Fruit fly (Drosophila melanogaster) whole organism, embryonic: ENCODE data around the gene Spase25.

Experiments
- Atf3 ChIP-seq: fragments of 200-800 bp; sonication (Bioruptor generic); optimal IDR thresholded peaks from 3 replicates; lab custom pipeline; 2016; ENCODE audit warnings: missing biosample characterization, missing genetic modification characterization
- B-H2 ChIP-seq: fragments of 200-800 bp; sonication (Bioruptor generic); optimal IDR thresholded peaks from 2 replicates; lab custom pipeline; 2018; ENCODE audit warnings: missing biosample characterization, mild to moderate bottlenecking, missing genetic modification characterization
- CG1024 ChIP-seq: fragments of 200-800 bp; sonication (Bioruptor generic); IDR thresholded peaks from 2 replicates; pipeline ENCODE4 v1.3.6; 2022; ENCODE audit warnings: missing biosample characterization, missing genetic modification characterization
- CG10959 ChIP-seq: fragments of 200-800 bp; sonication (Bioruptor generic); IDR thresholded peaks from 2 replicates; pipeline ENCODE4 v1.3.6; 2022; ENCODE audit warnings: missing biosample characterization, missing genetic modification characterization
- CG11504 ChIP-seq: fragments of 200-800 bp; sonication (Bioruptor generic); optimal IDR thresholded peaks from 3 replicates; lab custom pipeline; 2019; ENCODE audit warnings: missing biosample characterization, mild to moderate bottlenecking, missing genetic modification characterization, moderate library complexity
- CG13624 ChIP-seq: fragments of 200-800 bp; sonication (Bioruptor generic); optimal IDR thresholded peaks from 2 replicates; lab custom pipeline; 2016; ENCODE audit warnings: missing biosample characterization, missing genetic modification characterization
- CG16815 ChIP-seq: fragments of 200-800 bp; sonication (Bioruptor generic); optimal IDR thresholded peaks from 3 replicates; lab custom pipeline; 2017; ENCODE audit warnings: missing biosample characterization, mild to moderate bottlenecking, missing genetic modification characterization
- CG16863 ChIP-seq: fragments of 200-800 bp; sonication (Bioruptor generic); optimal IDR thresholded peaks from 3 replicates; lab custom pipeline; 2016; ENCODE audit warnings: missing biosample characterization, missing genetic modification characterization
- CG17361 ChIP-seq: fragments of 200-800 bp; sonication (Bioruptor generic); IDR thresholded peaks from 3 replicates; pipeline ENCODE4 v1.3.6; 2022; ENCODE audit warnings: missing biosample characterization, missing genetic modification characterization
- CG17568 ChIP-seq: fragments of 200-800 bp; sonication (Bioruptor generic); optimal IDR thresholded peaks from 2 replicates; lab custom pipeline; 2018; ENCODE audit warnings: missing biosample characterization, mild to moderate bottlenecking, missing genetic modification characterization, moderate library complexity
- CG18011 ChIP-seq: fragments of 200-800 bp; sonication (Bioruptor generic); optimal IDR thresholded peaks from 2 replicates; lab custom pipeline; 2017; ENCODE audit warnings: missing biosample characterization, missing genetic modification characterization, mild to moderate bottlenecking, moderate library complexity, missing genotype
- CG18262 ChIP-seq: fragments of 200-800 bp; optimal IDR thresholded peaks from 3 replicates; lab custom pipeline; 2019; ENCODE audit warnings: missing biosample characterization, mild to moderate bottlenecking, missing genetic modification characterization, moderate library complexity
- CG18599 ChIP-seq: fragments of 200-800 bp; sonication (Bioruptor generic); optimal IDR thresholded peaks from 3 replicates; lab custom pipeline; 2017; ENCODE audit warnings: missing biosample characterization, missing genetic modification characterization, mild to moderate bottlenecking, moderate library complexity, missing genetic modification reagents
- CG2199 ChIP-seq: fragments of 200-800 bp; sonication (Bioruptor generic); IDR thresholded peaks from 3 replicates; pipeline ENCODE4 v1.3.6; 2022; ENCODE audit warnings: missing biosample characterization, missing genetic modification characterization
- CG32532 ChIP-seq: fragments of 200-800 bp; sonication (Bioruptor generic); IDR thresholded peaks from 2 replicates; pipeline ENCODE4 v1.3.6; 2022; ENCODE audit warnings: missing biosample characterization, missing genetic modification characterization
- CG34422 ChIP-seq: fragments of 200-800 bp; sonication (Bioruptor generic); IDR thresholded peaks from 3 replicates; pipeline ENCODE4 v1.3.6; 2022; ENCODE audit warnings: missing biosample characterization, missing genetic modification characterization
- CG6654 ChIP-seq: fragments of 200-800 bp; sonication (Bioruptor generic); optimal IDR thresholded peaks from 2 replicates; lab custom pipeline; 2017; ENCODE audit warnings: missing biosample characterization, mild to moderate bottlenecking, missing genetic modification characterization
- CG7271 ChIP-seq: fragments of 200-800 bp; sonication (Bioruptor generic); optimal IDR thresholded peaks from 2 replicates; lab custom pipeline; 2018; ENCODE audit warnings: missing biosample characterization, mild to moderate bottlenecking, missing genetic modification characterization, moderate library complexity
- CG7839 ChIP-seq: fragments of 200-800 bp; sonication (Bioruptor generic); optimal IDR thresholded peaks from 3 replicates; lab custom pipeline; 2018; ENCODE audit warnings: missing biosample characterization, mild to moderate bottlenecking, missing genetic modification characterization, moderate library complexity
- CG8765 ChIP-seq: fragments of 200-800 bp; sonication (Bioruptor generic); IDR thresholded peaks from 2 replicates; pipeline ENCODE4 v1.3.6; 2022; ENCODE audit warnings: missing biosample characterization, missing genetic modification characterization
- CkIIα-i1 ChIP-seq: fragments of 200-800 bp; sonication (Bioruptor generic); IDR thresholded peaks from 2 replicates; pipeline ENCODE4 v1.3.6; 2022; ENCODE audit warnings: missing biosample characterization, missing genetic modification characterization
- Dll ChIP-seq: fragments of 200-800 bp; sonication (Bioruptor generic); IDR thresholded peaks from 4 replicates; pipeline ENCODE4 v1.3.6; 2022; ENCODE audit warnings: missing biosample characterization, missing genetic modification characterization; ENCODE audit not compliant: partially characterized antibody
- Dp ChIP-seq: fragments of 200-800 bp; sonication (Bioruptor generic); optimal IDR thresholded peaks from 2 replicates; lab custom pipeline; 2018; ENCODE audit warnings: missing biosample characterization, mild to moderate bottlenecking, missing genetic modification characterization, moderate library complexity
- Jarid2 ChIP-seq: fragments of 200-800 bp; sonication (Bioruptor generic); optimal IDR thresholded peaks from 3 replicates; lab custom pipeline; 2017; ENCODE audit warnings: mild to moderate bottlenecking, missing biosample characterization, missing genetic modification reagents, missing genetic modification characterization
- Lim3 ChIP-seq: fragments of 200-800 bp; sonication (Bioruptor generic); IDR thresholded peaks from 2 replicates; pipeline ENCODE4 v1.3.6; 2022; ENCODE audit warnings: missing biosample characterization, missing genetic modification characterization
- MBD-R2 ChIP-seq: fragments of 200-800 bp; sonication (Bioruptor generic); IDR thresholded peaks from 2 replicates; pipeline ENCODE4 v1.3.6; 2022; ENCODE audit warnings: missing biosample characterization, missing genetic modification characterization
- NfI ChIP-seq: fragments of 200-800 bp; sonication (Bioruptor generic); optimal IDR thresholded peaks from 3 replicates; lab custom pipeline; 2018; ENCODE audit warnings: missing biosample characterization, mild to moderate bottlenecking, missing genetic modification characterization, moderate library complexity
- Poxn ChIP-seq: fragments of 200-800 bp; sonication (Bioruptor generic); IDR thresholded peaks from 2 replicates; pipeline ENCODE4 v1.3.6; 2022; ENCODE audit warnings: missing biosample characterization, missing genetic modification characterization
- Ptx1 ChIP-seq: fragments of 200-800 bp; sonication (Bioruptor generic); IDR thresholded peaks from 2 replicates; pipeline ENCODE4 v1.3.6; 2022; ENCODE audit warnings: missing biosample characterization, missing genetic modification characterization
- Taf1 ChIP-seq: fragments of 200-800 bp; sonication (Bioruptor generic); IDR thresholded peaks from 2 replicates; pipeline ENCODE4 v1.3.6; 2022; ENCODE audit warnings: missing biosample characterization, missing genetic modification characterization
- aop ChIP-seq: fragments of 200-800 bp; sonication (Bioruptor generic); IDR thresholded peaks from 2 replicates; pipeline ENCODE4 v1.3.6; 2022; ENCODE audit warnings: missing biosample characterization, missing genetic modification characterization
- cg ChIP-seq: fragments of 200-800 bp; sonication (Bioruptor generic); optimal IDR thresholded peaks from 3 replicates; lab custom pipeline; 2019; ENCODE audit warnings: missing biosample characterization, mild to moderate bottlenecking, missing genetic modification characterization, moderate library complexity
- dmrt11E ChIP-seq: fragments of 200-800 bp; sonication (Bioruptor generic); optimal IDR thresholded peaks from 3 replicates; lab custom pipeline; 2018; ENCODE audit warnings: missing biosample characterization, mild to moderate bottlenecking, missing genetic modification characterization, moderate library complexity
- emc ChIP-seq: fragments of 200-800 bp; sonication (Bioruptor generic); optimal IDR thresholded peaks from 2 replicates; lab custom pipeline; 2016; ENCODE audit warnings: missing biosample characterization, missing genetic modification characterization
- en ChIP-seq: fragments of 200-800 bp; sonication (Bioruptor generic); optimal IDR thresholded peaks from 2 replicates; lab custom pipeline; 2016; ENCODE audit warnings: missing biosample characterization, missing genetic modification characterization
- esg ChIP-seq: fragments of 200-800 bp; sonication (Bioruptor generic); conservative IDR thresholded peaks from 2 replicates; pipeline ENCODE4 v1.3.6; 2022; ENCODE audit warnings: missing biosample characterization, missing genetic modification characterization
- fd102C ChIP-seq: fragments of 200-800 bp; sonication (Bioruptor generic); optimal IDR thresholded peaks from 2 replicates; lab custom pipeline; 2018; ENCODE audit warnings: missing biosample characterization, mild to moderate bottlenecking, missing genetic modification characterization, moderate library complexity
- gcm ChIP-seq: fragments of 200-800 bp; sonication (Bioruptor generic); optimal IDR thresholded peaks from 2 replicates; lab custom pipeline; 2019; ENCODE audit warnings: missing biosample characterization, mild to moderate bottlenecking, missing genetic modification characterization, moderate library complexity
- ind ChIP-seq: fragments of 200-800 bp; sonication (Bioruptor generic); optimal IDR thresholded peaks from 3 replicates; lab custom pipeline; 2016; ENCODE audit warnings: missing biosample characterization, missing genetic modification characterization
- ken ChIP-seq: fragments of 200-800 bp; sonication (Bioruptor generic); IDR thresholded peaks from 3 replicates; pipeline ENCODE4 v1.3.6; 2022; ENCODE audit warnings: missing biosample characterization, missing genetic modification characterization
- pfk ChIP-seq: fragments of 200-800 bp; sonication (Bioruptor generic); optimal IDR thresholded peaks from 2 replicates; lab custom pipeline; 2018; ENCODE audit warnings: missing biosample characterization, mild to moderate bottlenecking, missing genetic modification characterization, moderate library complexity
- prd ChIP-seq, 3 experiments: fragments of >200 bp in 2 of 3; fragments of 200-800 bp in 1 of 3; sonication (Bioruptor generic) in 1 of 3; optimal IDR thresholded peaks in 2 of 3; IDR thresholded peaks in 1 of 3; 2 replicates in 2 of 3; 3 replicates in 1 of 3; pipeline versions ENCODE4 v1.3.6 to Lab custom; 2017 to 2022; ENCODE audit warnings: missing biosample characterization in 1 of 3, missing genetic modification characterization in 1 of 3
- pros ChIP-seq: fragments of 200-800 bp; sonication (Bioruptor generic); optimal IDR thresholded peaks from 3 replicates; lab custom pipeline; 2019; ENCODE audit warnings: missing biosample characterization, mild to moderate bottlenecking, missing genetic modification characterization, moderate library complexity
- so ChIP-seq: fragments of 200-800 bp; sonication (Bioruptor generic); IDR thresholded peaks from 3 replicates; pipeline ENCODE4 v1.3.6; 2022; ENCODE audit warnings: missing biosample characterization, missing genetic modification characterization
- sr ChIP-seq: fragments of 200-800 bp; sonication (Bioruptor generic); IDR thresholded peaks from 3 replicates; pipeline ENCODE4 v1.3.6; 2022; ENCODE audit warnings: missing biosample characterization, missing genetic modification characterization
- toy ChIP-seq: fragments of 200-800 bp; sonication (Bioruptor generic); IDR thresholded peaks from 2 replicates; pipeline ENCODE4 v1.3.6; 2022; ENCODE audit warnings: missing biosample characterization, missing genetic modification characterization
- tup ChIP-seq: fragments of 200-800 bp; sonication (Bioruptor generic); optimal IDR thresholded peaks from 2 replicates; lab custom pipeline; 2016; ENCODE audit warnings: missing biosample characterization, mild to moderate bottlenecking, missing genetic modification characterization, moderate library complexity
- vnd ChIP-seq: fragments of 200-800 bp; sonication (Bioruptor generic); IDR thresholded peaks from 3 replicates; pipeline ENCODE4 v1.3.6; 2022; ENCODE audit warnings: missing biosample characterization, missing genetic modification characterization; ENCODE audit not compliant: partially characterized antibody

Spase25 gene

DNA sequence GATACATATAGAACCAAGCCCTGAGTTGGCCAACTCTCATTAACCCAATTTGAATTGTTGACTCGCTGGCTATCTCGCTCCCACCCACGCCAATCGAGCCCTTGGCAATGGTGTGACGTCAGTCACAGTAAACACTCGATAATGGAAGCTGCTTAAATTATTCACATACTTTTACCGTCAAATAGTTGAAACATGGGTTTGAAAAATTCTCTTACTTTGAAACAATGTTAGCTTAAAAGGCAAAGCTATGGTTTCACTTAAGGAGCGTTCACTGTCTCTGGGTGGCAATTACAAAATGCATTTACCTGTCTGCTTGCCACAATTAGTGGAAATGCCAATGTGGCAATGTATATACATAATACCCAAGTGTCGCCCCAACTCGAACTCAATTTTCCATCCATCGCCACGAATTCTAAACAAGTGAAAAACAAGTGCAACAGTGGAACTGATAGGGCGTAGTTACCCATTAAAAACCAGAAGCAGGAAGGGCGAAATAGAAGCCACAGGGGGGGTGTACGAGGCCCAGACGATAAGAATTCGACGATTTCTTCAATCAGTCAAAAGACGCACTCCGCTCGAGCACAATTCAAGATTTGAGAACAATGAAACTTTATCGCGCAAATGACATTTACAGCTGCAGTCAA is 35.5 kb upstream of the Spase25 start (continued):
- peak; percentile 62 for TF ChIP-seq CG10959 (GFP tag; lab: Robert Waterston, UW)
- TF ChIP-seq tup, result peak; percentile 75
- peak; percentile 92 for TF ChIP-seq CG18599 (GFP tag; lab: Kevin White, UChicago)
- TF ChIP-seq prd (optimal IDR thresholded peaks at IDR 0.05; lab: Kevin White, UChicago), result no peak
- TF ChIP-seq prd (GFP tag; IDR thresholded peaks at IDR 0.05; lab: Robert Waterston, UW), result peak; percentile 95
- TF ChIP-seq pros (GFP tag; lab: Kevin White, UChicago), result no peak
- peak; percentile 88 for TF ChIP-seq NfI
- peak; percentile 90 for TF ChIP-seq CG7839 (tag; lab: Kevin White, UChicago)
- peak; percentile 22 for TF ChIP-seq cg (GFP tag; lab: Kevin White, UChicago)
- peak; percentile 83 for TF ChIP-seq esg (GFP tag; lab: Robert Waterston, UW)
- 0 out of 2 replicates have a peak, but pooled peaks have one; percentile 41 for TF ChIP-seq CkIIα-i1 (GFP tag; lab: Robert Waterston, UW)
- peak; percentile 43 for TF ChIP-seq CG6654 (GFP tag; lab: Kevin White, UChicago)
- peak; percentile 84 for TF ChIP-seq Atf3 (GFP tag; lab: Kevin White, UChicago)
- TF ChIP-seq Ptx1 (GFP tag; lab: Robert Waterston, UW), result peak; percentile 90
- peak; percentile 57; the same call in 1 of the 2 replicates for TF ChIP-seq Lim3 (GFP tag; lab: Robert Waterston, UW)
- peak; percentile 88 for TF ChIP-seq CG11504 (tag; lab: Kevin White, UChicago)
- TF ChIP-seq pfk (GFP tag; lab: Kevin White, UChicago), result peak; percentile 25
- TF ChIP-seq toy (GFP tag; lab: Robert Waterston, UW), result peak; percentile 66; the same call in 1 of the 2 replicates
- peak; percentile 91 for TF ChIP-seq CG34422 (GFP tag; lab: Robert Waterston, UW)
- TF ChIP-seq Dll (GFP tag; lab: Robert Waterston, UW), result no peak
- TF ChIP-seq Jarid2 (GFP tag; lab: Kevin White, UChicago), result peak; percentile 44
- TF ChIP-seq MBD-R2, result peak; percentile 61; the same call in 1 of the 2 replicates
- peak; percentile 82 for TF ChIP-seq CG17361 (GFP tag; lab: Robert Waterston, UW)
- TF ChIP-seq B-H2 (GFP tag; lab: Kevin White, UChicago), result peak; percentile 72
- TF ChIP-seq CG16863 (GFP tag; lab: Kevin White, UChicago), result peak; percentile 82
- TF ChIP-seq Poxn, result peak; percentile 49; the same call in 1 of the 2 replicates
- TF ChIP-seq CG8765 (GFP tag; lab: Robert Waterston, UW), result peak; percentile 74
- peak; percentile 67 for TF ChIP-seq CG16815 (GFP tag; lab: Kevin White, UChicago)
- peak; percentile 71 for TF ChIP-seq CG18262 (tag; lab: Kevin White, UChicago)
- TF ChIP-seq CG1024 (GFP tag; lab: Robert Waterston, UW), result peak; percentile 75
- peak; percentile 28 for TF ChIP-seq CG18011 (GFP tag; lab: Kevin White, UChicago)
- peak; percentile 42; the same call in 1 of the 3 replicates for TF ChIP-seq sr (GFP tag; lab: Robert Waterston, UW)
- TF ChIP-seq emc, result peak; percentile 56
- TF ChIP-seq CG17568 (GFP tag; lab: Kevin White, UChicago), result peak; percentile 64
- peak; percentile 60; the same call in 1 of the 2 replicates for TF ChIP-seq aop (GFP tag; lab: Robert Waterston, UW)
- TF ChIP-seq ken, result peak; percentile 86
- peak; percentile 82 for TF ChIP-seq CG13624
- peak; percentile 80; the same call in 1 of the 3 replicates for TF ChIP-seq CG2199 (GFP tag; lab: Robert Waterston, UW)
- TF ChIP-seq ind (GFP tag; lab: Kevin White, UChicago), result peak; percentile 88
- no peak for TF ChIP-seq vnd (GFP tag; lab: Robert Waterston, UW)
- TF ChIP-seq en (GFP tag; lab: Kevin White, UChicago), result peak; percentile 70
- TF ChIP-seq Taf1 (GFP tag; lab: Robert Waterston, UW), result peak; percentile 65
- peak; percentile 86 for TF ChIP-seq CG32532 (GFP tag; lab: Robert Waterston, UW)
- TF ChIP-seq dmrt11E, result peak; percentile 44
- TF ChIP-seq CG7271 (tag; lab: Kevin White, UChicago), result peak; percentile 76
- TF ChIP-seq Dp (GFP tag; lab: Kevin White, UChicago), result no peak
- peak; percentile 92 for TF ChIP-seq so (GFP tag; lab: Robert Waterston, UW)
- peak; percentile 56 for TF ChIP-seq gcm (GFP tag; lab: Kevin White, UChicago)
- TF ChIP-seq fd102C (GFP tag; lab: Kevin White, UChicago), result peak; percentile 50
